Fruit fly (Drosophila melanogaster) whole organism, prepupa: Measurements from ENCODE around the gene CG42764.

Experiments used
- CG10631 ChIP-seq: fragments of 200-800 bp; sonication (Bioruptor generic); optimal IDR thresholded peaks from 2 replicates; lab custom pipeline; 2016; ENCODE audit warnings: missing biosample characterization, missing genetic modification characterization
- CG10669 ChIP-seq: fragments of 200-800 bp; sonication (Bioruptor generic); optimal IDR thresholded peaks from 3 replicates; lab custom pipeline; 2018; ENCODE audit warnings: missing biosample characterization, mild to moderate bottlenecking, missing genetic modification characterization, moderate library complexity
- CG11294 ChIP-seq: fragments of 200-800 bp; sonication (Bioruptor generic); IDR thresholded peaks from 2 replicates; pipeline ENCODE4 v1.3.6; 2022; ENCODE audit warnings: missing biosample characterization, missing genetic modification characterization
- CG11762 ChIP-seq: fragments of 200-800 bp; sonication (Bioruptor generic); optimal IDR thresholded peaks from 3 replicates; lab custom pipeline; 2016; ENCODE audit warnings: missing biosample characterization, missing genetic modification characterization; ENCODE audit not compliant: insufficient read depth
- CG11902 ChIP-seq: fragments of 200-800 bp; sonication (Bioruptor generic); optimal IDR thresholded peaks from 3 replicates; lab custom pipeline; 2016; ENCODE audit warnings: missing biosample characterization, missing genetic modification characterization
- CG15336 ChIP-seq: fragments of 200-800 bp; sonication (Bioruptor generic); IDR thresholded peaks from 2 replicates; pipeline ENCODE4 v1.3.6; 2022; ENCODE audit warnings: missing biosample characterization, missing genetic modification characterization
- CG1621 ChIP-seq: fragments of 200-800 bp; sonication (Bioruptor generic); optimal IDR thresholded peaks from 3 replicates; lab custom pipeline; 2018; ENCODE audit warnings: missing biosample characterization, mild to moderate bottlenecking, missing genetic modification characterization
- CG16779 ChIP-seq: fragments of 200-800 bp; sonication (Bioruptor generic); optimal IDR thresholded peaks from 3 replicates; lab custom pipeline; 2017; ENCODE audit warnings: missing biosample characterization, mild to moderate bottlenecking, missing genetic modification characterization
- CG3032 ChIP-seq: fragments of 200-800 bp; optimal IDR thresholded peaks from 2 replicates; lab custom pipeline; 2019; ENCODE audit warnings: missing biosample characterization, mild to moderate bottlenecking, missing genetic modification characterization, moderate library complexity
- CG31627 ChIP-seq: fragments of 200-800 bp; sonication (Bioruptor generic); optimal IDR thresholded peaks from 3 replicates; lab custom pipeline; 2016; ENCODE audit warnings: missing biosample characterization, missing genetic modification characterization
- CG32006 ChIP-seq: fragments of 200-800 bp; sonication (Bioruptor generic); optimal IDR thresholded peaks from 3 replicates; lab custom pipeline; 2017; ENCODE audit warnings: missing biosample characterization, mild to moderate bottlenecking, missing genetic modification characterization
- CG34406 ChIP-seq: fragments of 200-800 bp; sonication (Bioruptor generic); optimal IDR thresholded peaks from 3 replicates; lab custom pipeline; 2016; ENCODE audit warnings: missing biosample characterization, missing genetic modification characterization
- CG3919 ChIP-seq: fragments of 200-800 bp; sonication (Bioruptor generic); optimal IDR thresholded peaks from 3 replicates; lab custom pipeline; 2016; ENCODE audit warnings: missing biosample characterization, missing genetic modification characterization
- CG6163 ChIP-seq: fragments of 200-800 bp; sonication (Bioruptor generic); IDR thresholded peaks from 3 replicates; pipeline ENCODE4 v1.3.6; 2022; ENCODE audit warnings: missing biosample characterization, missing genetic modification characterization
- CG6276 ChIP-seq: fragments of 200-800 bp; sonication (Bioruptor generic); optimal IDR thresholded peaks from 2 replicates; lab custom pipeline; 2017; ENCODE audit warnings: missing biosample characterization, mild to moderate bottlenecking, missing genetic modification characterization
- CG6808 ChIP-seq: fragments of 200-800 bp; sonication (Bioruptor generic); optimal IDR thresholded peaks from 3 replicates; lab custom pipeline; 2017; ENCODE audit warnings: missing biosample characterization, missing genetic modification characterization, mild to moderate bottlenecking, moderate library complexity, missing genetic modification reagents
- CG7368 ChIP-seq: fragments of 200-800 bp; sonication (Bioruptor generic); optimal IDR thresholded peaks from 3 replicates; lab custom pipeline; 2016; ENCODE audit warnings: missing biosample characterization, missing genetic modification characterization
- CG8119 ChIP-seq: fragments of 200-800 bp; sonication (Bioruptor generic); IDR thresholded peaks from 3 replicates; pipeline ENCODE4 v1.3.6; 2022; ENCODE audit warnings: missing biosample characterization, missing genetic modification characterization
- CG8319 ChIP-seq: fragments of 200-800 bp; sonication (Bioruptor generic); optimal IDR thresholded peaks from 3 replicates; lab custom pipeline; 2016; ENCODE audit warnings: missing biosample characterization, missing genetic modification characterization
- CG8632 ChIP-seq: fragments of 200-800 bp; sonication (Bioruptor generic); optimal IDR thresholded peaks from 3 replicates; lab custom pipeline; 2016; ENCODE audit warnings: missing biosample characterization, missing genetic modification characterization
- CG9139 ChIP-seq: fragments of 200-800 bp; sonication (Bioruptor generic); optimal IDR thresholded peaks from 3 replicates; lab custom pipeline; 2017; ENCODE audit warnings: missing biosample characterization, mild to moderate bottlenecking, missing genetic modification characterization
- Eip78C ChIP-seq: fragments of 200-800 bp; sonication (Bioruptor generic); peaks from one replicate; lab custom pipeline; 2016; ENCODE audit warnings: missing biosample characterization, missing genetic modification characterization
- Eip93F ChIP-seq: fragments of 200-800 bp; sonication (Bioruptor generic); optimal IDR thresholded peaks from 2 replicates; lab custom pipeline; 2016; ENCODE audit warnings: missing biosample characterization, mild to moderate bottlenecking, missing genetic modification characterization
- Ets96B ChIP-seq: fragments of 200-800 bp; optimal IDR thresholded peaks from 2 replicates; lab custom pipeline; 2019; ENCODE audit warnings: missing biosample characterization, mild to moderate bottlenecking, missing genetic modification characterization, moderate library complexity
- Hr38 ChIP-seq: sonication (Bioruptor generic); optimal IDR thresholded peaks from 2 replicates; lab custom pipeline; 2016; ENCODE audit warnings: missing biosample characterization, missing genetic modification characterization
- Lpt ChIP-seq: fragments of 200-800 bp; sonication (Bioruptor generic); optimal IDR thresholded peaks from 3 replicates; lab custom pipeline; 2016; ENCODE audit warnings: missing biosample characterization, missing genetic modification characterization
- Met ChIP-seq: fragments of 200-800 bp; sonication (Bioruptor generic); optimal IDR thresholded peaks from 3 replicates; lab custom pipeline; 2016; ENCODE audit warnings: missing biosample characterization, missing genetic modification characterization
- Smox ChIP-seq: fragments of 200-800 bp; sonication (Bioruptor generic); optimal IDR thresholded peaks from 3 replicates; lab custom pipeline; 2016; ENCODE audit warnings: missing biosample characterization, missing genetic modification characterization
- Sox14 ChIP-seq: fragments of 200-800 bp; sonication (Bioruptor generic); optimal IDR thresholded peaks from 3 replicates; lab custom pipeline; 2016; ENCODE audit warnings: missing biosample characterization, missing genetic modification characterization
- Sox15 ChIP-seq: fragments of 200-800 bp; sonication (Bioruptor generic); optimal IDR thresholded peaks from 3 replicates; lab custom pipeline; 2016; ENCODE audit warnings: missing biosample characterization, missing genetic modification characterization
- achi ChIP-seq: fragments of 200-800 bp; sonication (Bioruptor generic); optimal IDR thresholded peaks from 3 replicates; lab custom pipeline; 2016; ENCODE audit warnings: missing biosample characterization, missing genetic modification characterization
- cyc ChIP-seq: fragments of 200-800 bp; sonication (Bioruptor generic); optimal IDR thresholded peaks from 3 replicates; lab custom pipeline; 2016; ENCODE audit warnings: missing biosample characterization, missing genetic modification characterization
- dac ChIP-seq: fragments of 200-800 bp; sonication (Bioruptor generic); optimal IDR thresholded peaks from 2 replicates; lab custom pipeline; 2017; ENCODE audit warnings: missing biosample characterization, mild to moderate bottlenecking, missing genetic modification characterization
- eg ChIP-seq: fragments of 200-800 bp; sonication (Bioruptor generic); IDR thresholded peaks from 3 replicates; pipeline ENCODE4 v1.3.6; 2022; ENCODE audit warnings: missing biosample characterization, missing genetic modification characterization
- fd59A ChIP-seq: fragments of 200-800 bp; sonication (Bioruptor generic); optimal IDR thresholded peaks from 2 replicates; lab custom pipeline; 2017; ENCODE audit warnings: missing biosample characterization, mild to moderate bottlenecking, missing genetic modification characterization, missing genetic modification reagents
- fd85E ChIP-seq: fragments of 200-800 bp; sonication (Bioruptor generic); optimal IDR thresholded peaks from 3 replicates; lab custom pipeline; 2016; ENCODE audit warnings: missing biosample characterization, missing genetic modification characterization
- pdm3 ChIP-seq: fragments of 200-800 bp; sonication (Bioruptor generic); optimal IDR thresholded peaks from 3 replicates; lab custom pipeline; 2016; ENCODE audit warnings: missing biosample characterization, missing genetic modification characterization
- salr ChIP-seq, 2 experiments: fragments of 200-800 bp; sonication (Bioruptor generic); optimal IDR thresholded peaks; 3 replicates each; lab custom pipeline; 2016 to 2018; ENCODE audit warnings: missing biosample characterization in 2 of 2, missing genetic modification characterization in 2 of 2, mild to moderate bottlenecking in 1 of 2
- spab ChIP-seq: fragments of 200-800 bp; sonication (Bioruptor generic); optimal IDR thresholded peaks from 2 replicates; lab custom pipeline; 2017; ENCODE audit warnings: missing biosample characterization, mild to moderate bottlenecking, missing genetic modification characterization, missing genetic modification reagents
- ss ChIP-seq, 2 experiments: fragments of 200-800 bp; sonication (Bioruptor generic); optimal IDR thresholded peaks; 2 replicates in 1 of 2; 3 replicates in 1 of 2; lab custom pipeline; 2017 to 2018; ENCODE audit warnings: mild to moderate bottlenecking in 2 of 2, missing biosample characterization in 2 of 2, missing genetic modification characterization in 2 of 2, moderate library complexity in 1 of 2
- topi ChIP-seq: fragments of 200-800 bp; sonication (Bioruptor generic); optimal IDR thresholded peaks from 3 replicates; lab custom pipeline; 2016; ENCODE audit warnings: missing biosample characterization, missing genetic modification characterization
- vri ChIP-seq: fragments of 200-800 bp; sonication (Bioruptor generic); optimal IDR thresholded peaks from 3 replicates; lab custom pipeline; 2016; ENCODE audit warnings: missing biosample characterization, mild to moderate bottlenecking, missing genetic modification characterization

Gene CG42764

dm6 chr3L:20464677-20465076 is 1.2 kb downstream of the CG42764 start, which contains the start of gene atk:
TSS of gene atk (minus strand) at chr3L:20464862.
- TF ChIP-seq achi (GFP tag; lab: Kevin White, UChicago) (no peak), spab (GFP tag; lab: Kevin White, UChicago) (no peak), fd59A (no peak), CG11294 (GFP tag; lab: Robert Waterston, UW) (no peak), CG3032 (tag; lab: Kevin White, UChicago) (no peak), pdm3 (GFP tag; lab: Kevin White, UChicago) (no peak)
- TF ChIP-seq, all 60 proteins: peak for 0

dm6 chr3L:20462391-20462790 is 3.5 kb downstream of the CG42764 start:
- TF ChIP-seq eg (no peak), spab (GFP tag; lab: Kevin White, UChicago) (no peak), CG9139 (no peak), CG6276 (GFP tag; lab: Kevin White, UChicago) (no peak), pdm3 (GFP tag; lab: Kevin White, UChicago) (no peak), dac (GFP tag; lab: Kevin White, UChicago) (no peak), CG10631 (GFP tag; lab: Kevin White, UChicago) (no peak), ss (GFP tag; optimal IDR thresholded peaks at IDR 0.05; lab: Kevin White, UChicago) (no peak), Met (GFP tag; lab: Kevin White, UChicago) (no peak)

DNA sequence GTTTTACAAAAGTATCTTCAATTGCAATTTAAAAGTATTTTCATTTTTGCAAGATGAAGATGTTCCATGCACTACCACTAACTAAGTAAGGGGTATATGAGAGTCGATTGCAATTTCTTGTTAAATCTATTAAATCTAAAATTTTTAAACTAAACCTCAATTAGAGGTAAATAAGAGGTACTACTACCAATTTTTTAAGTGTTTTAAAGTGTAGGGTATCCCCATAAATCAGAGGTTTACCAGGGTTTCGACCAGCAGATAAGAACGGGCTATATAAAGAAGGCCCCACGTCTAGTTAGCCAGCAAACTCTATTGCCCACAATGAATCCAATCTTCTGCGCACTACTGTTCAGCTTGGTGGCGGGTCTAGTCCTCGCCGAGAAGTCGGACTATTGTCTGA is 5.5 kb downstream of the CG42764 start, which contains the start of gene mag:
TSS of gene mag (plus strand) at position 301 of the 400 bp plus-strand sequence.
- TF ChIP-seq CG8319 (no peak), pdm3 (GFP tag; lab: Kevin White, UChicago) (no peak), Hr38 (GFP tag; lab: Kevin White, UChicago) (no peak), CG15336 (GFP tag; lab: Robert Waterston, UW) (no peak), Met (GFP tag; lab: Kevin White, UChicago) (no peak), CG8119 (no peak), CG8632 (no peak), Sox14 (GFP tag; lab: Kevin White, UChicago) (no peak), vri (GFP tag; lab: Kevin White, UChicago) (no peak), salr (GFP tag; optimal IDR thresholded peaks at IDR 0.05; lab: Kevin White, UChicago) (no peak), cyc (no peak), topi (GFP tag; lab: Kevin White, UChicago) (no peak), CG10631 (GFP tag; lab: Kevin White, UChicago) (no peak), CG32006 (no peak), achi (GFP tag; lab: Kevin White, UChicago) (no peak), Smox (GFP tag; lab: Kevin White, UChicago) (no peak), CG16779 (no peak), CG11294 (GFP tag; lab: Robert Waterston, UW) (no peak)

dm6 chr3L:20452813-20453682 is 12.8 kb downstream of the CG42764 start, which contains the start of gene CG5199:
TSS of gene CG5199 (minus strand) at chr3L:20452864.
- TF ChIP-seq CG6163 (peak; percentile 42; the same call in 1 of the 3 replicates), fd85E (GFP tag; lab: Kevin White, UChicago) (no peak), cyc (peak; percentile 74), CG15336 (GFP tag; lab: Robert Waterston, UW) (0 out of 2 replicates have a peak, but pooled peaks have one; percentile 21), CG3032 (tag; lab: Kevin White, UChicago) (peak; percentile 79), CG8632 (peak; percentile 33), CG31627 (GFP tag; lab: Kevin White, UChicago) (peak; percentile 52), achi (GFP tag; lab: Kevin White, UChicago) (peak; percentile 57), CG6808 (GFP tag; lab: Kevin White, UChicago) (no peak), CG6276 (GFP tag; lab: Kevin White, UChicago) (no peak), CG3919 (peak; percentile 68), CG7368 (peak; percentile 5), Lpt (GFP tag; lab: Kevin White, UChicago) (peak; percentile 35), CG11762 (peak; percentile 45), CG11902 (peak; percentile 53), Sox15 (GFP tag; lab: Kevin White, UChicago) (peak; percentile 37), CG34406 (GFP tag; lab: Kevin White, UChicago) (peak; percentile 52), CG10631 (GFP tag; lab: Kevin White, UChicago) (peak; percentile 82), Ets96B (peak; percentile 71), Eip78C (GFP tag; lab: Kevin White, UChicago) (no peak), CG11294 (GFP tag; lab: Robert Waterston, UW) (peak; percentile 48; the same call in 1 of the 2 replicates), Eip93F (no peak), Hr38 (GFP tag; lab: Kevin White, UChicago) (no peak), topi (GFP tag; lab: Kevin White, UChicago) (peak; percentile 37), CG8319 (no peak), CG1621 (tag; lab: Kevin White, UChicago) (no peak), CG10669 (GFP tag; lab: Kevin White, UChicago) (peak; percentile 49)
